Worm (Caenorhabditis elegans): ENCODE measurements around the gene dim-1.
A peak's percentile ranks its signal among the peaks of the same experiment; 100 is the strongest.

The dim-1 gene

ce11 chrX:8036219-8036883, 21.7 kb downstream of the dim-1 start (continued):
- TF ChIP-seq ces-1 (GFP tag; optimal IDR thresholded peaks at IDR 0.05): peak; percentile 27
- TF ChIP-seq tbx-2 (tag; optimal IDR thresholded peaks at IDR 0.05): peak; percentile 99
- TF ChIP-seq dpl-1 (GFP tag; optimal IDR thresholded peaks at IDR 0.05): peak; percentile 31 to 60 (median 53)
- peak; percentile 92 for TF ChIP-seq unc-30 (tag; optimal IDR thresholded peaks at IDR 0.05)
- TF ChIP-seq ceh-88 (GFP tag; IDR thresholded peaks at IDR 0.05): peak; percentile 98
- TF ChIP-seq sptf-1 (tag; optimal IDR thresholded peaks at IDR 0.05): no peak
- peak; percentile 100 for TF ChIP-seq nhr-47 (tag; optimal IDR thresholded peaks at IDR 0.05)
- peak; percentile 78 for TF ChIP-seq nhr-76 (tag; optimal IDR thresholded peaks at IDR 0.05)
- peak; percentile 93 for TF ChIP-seq C04F5.9 (tag; optimal IDR thresholded peaks at IDR 0.05)
- TF ChIP-seq ztf-11 (tag; optimal IDR thresholded peaks at IDR 0.05): peak; percentile 30 to 94
- peak; percentile 99 for TF ChIP-seq nhr-71 (tag; optimal IDR thresholded peaks at IDR 0.05)
- no peak for TF ChIP-seq hlh-17 (GFP tag; optimal IDR thresholded peaks at IDR 0.05; ENCODE audit: borderline replicate concordance)
- peak; percentile 99 for TF ChIP-seq nhr-20 (tag; optimal IDR thresholded peaks at IDR 0.05)
- TF ChIP-seq ceh-8 (GFP tag; optimal IDR thresholded peaks at IDR 0.05): peak; percentile 99
- peak; percentile 69 for TF ChIP-seq ceh-90 (tag; optimal IDR thresholded peaks at IDR 0.05)
- TF ChIP-seq sup-37 (GFP tag; optimal IDR thresholded peaks at IDR 0.05): peak; percentile 95
- TF ChIP-seq rnt-1 (tag; optimal IDR thresholded peaks at IDR 0.05): peak; percentile 97
- peak in 5 of 6 experiments; percentile 62 to 100 (median 82) for TF ChIP-seq elt-3 (tag; optimal IDR thresholded peaks at IDR 0.05)
- peak; percentile 65 for TF ChIP-seq vab-15 (tag; optimal IDR thresholded peaks at IDR 0.05)
- peak; percentile 98 for TF ChIP-seq ceh-63 (GFP tag; optimal IDR thresholded peaks at IDR 0.05)
- peak; percentile 96 for TF ChIP-seq skn-1 (tag; optimal IDR thresholded peaks at IDR 0.05)
- TF ChIP-seq tlp-1 (tag; optimal IDR thresholded peaks at IDR 0.05): peak; percentile 7
- TF ChIP-seq mab-9 (GFP tag; IDR thresholded peaks at IDR 0.05): peak; percentile 97
- peak; percentile 98 for TF ChIP-seq nhr-19 (GFP tag; conservative IDR thresholded peaks at IDR 0.05)
- TF ChIP-seq jun-1 (tag; optimal IDR thresholded peaks at IDR 0.05): peak; percentile 99
- no peak for TF ChIP-seq alr-1 (tag; optimal IDR thresholded peaks at IDR 0.05; ENCODE audit: borderline replicate concordance)
- TF ChIP-seq nhr-12 (tag; optimal IDR thresholded peaks at IDR 0.05): peak; percentile 66
- peak; percentile 42 to 86 for TF ChIP-seq mdl-1 (tag; optimal IDR thresholded peaks at IDR 0.05)
- TF ChIP-seq nhr-90 (tag; optimal IDR thresholded peaks at IDR 0.05; ENCODE audit: poor library complexity): peak; percentile 100
- TF ChIP-seq mep-1 (tag; optimal IDR thresholded peaks at IDR 0.05): peak; percentile 100
- peak; percentile 72 for TF ChIP-seq blmp-1 (tag; optimal IDR thresholded peaks at IDR 0.05)
- TF ChIP-seq lir-3 (tag; optimal IDR thresholded peaks at IDR 0.05; ENCODE audit: poor library complexity): peak; percentile 92
- TF ChIP-seq egl-13 (tag; optimal IDR thresholded peaks at IDR 0.05): peak; percentile 98
- peak; percentile 86 for TF ChIP-seq zag-1 (tag; optimal IDR thresholded peaks at IDR 0.05)
- peak; percentile 99 for TF ChIP-seq aly-2 (tag; optimal IDR thresholded peaks at IDR 0.05)
- peak; percentile 93 for TF ChIP-seq fkh-4 (tag; optimal IDR thresholded peaks at IDR 0.05; ENCODE audit: borderline replicate concordance)
- TF ChIP-seq ets-5 (GFP tag; IDR thresholded peaks at IDR 0.05): no peak
- TF ChIP-seq isw-1 (GFP tag; IDR thresholded peaks at IDR 0.05): peak; percentile 92
- TF ChIP-seq lin-39 (tag; optimal IDR thresholded peaks at IDR 0.05): peak; percentile 99

ce11 chrX:8030032-8030431, 28.0 kb downstream of the dim-1 start:
- TF ChIP-seq mef-2 (tag; optimal IDR thresholded peaks at IDR 0.05) (no peak), unc-98 (GFP tag; IDR thresholded peaks at IDR 0.05) (no peak), lin-15B (tag; optimal IDR thresholded peaks at IDR 0.05) (no peak), unc-86 (tag; optimal IDR thresholded peaks at IDR 0.05) (no peak), ama-1 (optimal IDR thresholded peaks at IDR 0.05) (no peak), mdl-1 (tag; optimal IDR thresholded peaks at IDR 0.05) (no peak), F16B12.6 (tag; optimal IDR thresholded peaks at IDR 0.05) (no peak), unc-130 (tag; optimal IDR thresholded peaks at IDR 0.05) (no peak), nhr-77 (tag; optimal IDR thresholded peaks at IDR 0.05) (no peak), skn-1 (tag; optimal IDR thresholded peaks at IDR 0.05) (no peak), swsn-7 (tag; optimal IDR thresholded peaks at IDR 0.05) (no peak), Y116A8C.19 (tag; optimal IDR thresholded peaks at IDR 0.05; ENCODE audit: borderline replicate concordance) (no peak), C04F5.9 (tag; optimal IDR thresholded peaks at IDR 0.05) (no peak), ceh-90 (tag; optimal IDR thresholded peaks at IDR 0.05) (no peak), nhr-237 (tag; optimal IDR thresholded peaks at IDR 0.05) (no peak)

Data from whole organism, L1 larva.